Worm (Caenorhabditis elegans): Measurements from ENCODE around the gene coh-1.

The coh-1 gene

DNA sequence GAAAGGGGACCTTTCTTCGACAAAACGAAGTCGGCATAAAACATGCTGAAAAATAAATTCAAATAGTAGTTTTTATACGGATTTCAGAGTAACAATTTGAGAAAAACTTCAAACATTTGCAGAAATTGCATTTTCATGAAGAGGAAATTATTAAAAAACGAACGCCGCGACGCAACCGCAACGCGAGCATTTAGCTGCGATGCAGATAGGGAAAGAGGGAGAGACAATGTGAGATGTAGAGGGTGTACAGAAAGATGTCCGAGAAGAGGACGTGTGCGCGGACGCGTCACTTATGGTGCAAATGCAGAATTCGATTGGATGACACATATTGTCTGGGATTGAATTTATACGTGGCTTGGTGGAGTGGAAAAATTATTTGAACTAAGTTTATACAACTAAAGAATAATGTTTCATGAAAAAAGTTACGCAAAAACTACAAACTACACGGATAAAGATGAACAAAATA lies at the start of gene coh-1:
TSS of gene coh-1 (minus strand) at position 51 of the 466 bp plus-strand sequence.
- TF ChIP-seq ztf-23 (GFP tag; IDR thresholded peaks at IDR 0.05), result 0 out of 2 replicates have a peak, but pooled peaks have one; percentile 16
- no peak for TF ChIP-seq med-1 (GFP tag; optimal IDR thresholded peaks at IDR 0.05; ENCODE audit: insufficient read depth)

DNA sequence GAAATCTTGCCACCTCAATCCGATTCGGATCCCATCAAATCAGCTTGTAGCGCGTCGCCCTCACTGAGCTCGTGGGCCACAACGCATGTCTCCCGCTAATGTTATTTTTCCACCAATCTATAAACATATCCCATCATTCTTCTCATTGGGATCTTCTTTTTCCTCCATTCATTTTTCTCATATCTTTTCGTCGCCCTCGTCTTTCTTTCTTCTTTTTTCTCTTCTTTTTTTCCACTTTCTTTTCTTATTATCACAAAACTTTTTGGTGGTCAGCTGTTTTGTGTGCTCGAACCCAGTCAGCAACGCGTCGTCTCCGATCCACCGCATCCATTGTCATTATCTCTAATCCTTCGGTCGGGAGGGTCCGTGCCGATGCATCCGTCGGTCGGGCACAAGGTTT lies 49.0 kb upstream of the coh-1 start:
- TF ChIP-seq flt-1 (GFP tag; IDR thresholded peaks at IDR 0.05) (no peak), cog-1 (tag; optimal IDR thresholded peaks at IDR 0.05) (no peak), ztf-29 (GFP tag; IDR thresholded peaks at IDR 0.05) (no peak), klf-2 (GFP tag; conservative IDR thresholded peaks at IDR 0.05) (no peak), tab-1 (GFP tag; IDR thresholded peaks at IDR 0.05) (no peak), ztf-23 (GFP tag; IDR thresholded peaks at IDR 0.05) (no peak), med-1 (GFP tag; optimal IDR thresholded peaks at IDR 0.05; ENCODE audit: insufficient read depth) (no peak), ref-1 (GFP tag; conservative IDR thresholded peaks at IDR 0.05) (no peak), T22C8.4 (GFP tag; IDR thresholded peaks at IDR 0.05) (no peak)

DNA sequence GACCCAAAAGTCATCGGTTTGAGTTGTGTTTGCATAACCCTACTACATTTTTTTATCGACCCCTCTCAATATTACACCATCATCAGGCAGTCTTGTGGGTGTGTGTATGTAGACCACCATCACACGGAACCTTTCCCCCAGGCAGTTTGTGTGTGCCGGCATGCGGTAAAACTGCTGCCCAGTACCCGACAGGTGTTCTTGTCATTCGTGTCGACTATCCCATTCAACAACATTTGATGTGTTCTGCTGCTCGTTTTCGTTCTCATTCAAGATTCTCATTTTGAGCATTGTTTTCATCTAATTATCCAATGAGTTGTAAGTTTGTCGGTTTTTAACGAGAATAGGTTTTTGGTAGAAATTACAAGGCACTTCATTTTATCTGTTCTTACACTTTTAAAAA lies 47.8 kb upstream of the coh-1 start:
- TF ChIP-seq flt-1 (GFP tag; IDR thresholded peaks at IDR 0.05) (no peak), cog-1 (tag; optimal IDR thresholded peaks at IDR 0.05) (no peak), T22C8.4 (GFP tag; IDR thresholded peaks at IDR 0.05) (no peak), tab-1 (GFP tag; IDR thresholded peaks at IDR 0.05) (no peak), klf-2 (GFP tag; conservative IDR thresholded peaks at IDR 0.05) (no peak), med-1 (GFP tag; optimal IDR thresholded peaks at IDR 0.05; ENCODE audit: insufficient read depth) (no peak), ztf-29 (GFP tag; IDR thresholded peaks at IDR 0.05) (no peak), ref-1 (GFP tag; conservative IDR thresholded peaks at IDR 0.05) (no peak), ztf-23 (GFP tag; IDR thresholded peaks at IDR 0.05) (no peak)

DNA sequence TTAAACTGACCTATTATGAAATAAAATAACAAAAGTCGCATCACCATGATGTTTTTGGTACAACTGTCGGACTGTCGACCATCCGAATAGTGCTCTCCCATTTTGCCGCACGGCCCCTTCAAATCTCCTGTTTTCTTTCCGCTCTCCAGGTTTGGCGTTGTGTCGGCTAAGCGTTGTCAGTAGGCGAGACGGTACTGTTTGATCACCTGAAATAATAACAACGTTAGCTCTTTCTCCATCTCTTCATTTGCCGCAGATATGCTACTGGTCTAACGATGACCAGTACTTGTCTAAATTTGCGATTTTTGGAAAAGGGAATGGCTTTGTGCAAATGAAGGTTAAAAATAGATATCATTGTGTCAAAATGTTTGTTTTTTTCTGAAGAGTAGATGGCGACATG lies 44.8 kb upstream of the coh-1 start, which contains the start of gene chts-1:
TSS of gene chts-1 (minus strand) at position 101 of the 400 bp plus-strand sequence.
- TF ChIP-seq T22C8.4 (GFP tag; IDR thresholded peaks at IDR 0.05), result no peak
- TF ChIP-seq tab-1 (GFP tag; IDR thresholded peaks at IDR 0.05), result no peak
- no peak for TF ChIP-seq cog-1 (tag; optimal IDR thresholded peaks at IDR 0.05)
- no peak for TF ChIP-seq ref-1 (GFP tag; conservative IDR thresholded peaks at IDR 0.05)
- TF ChIP-seq med-1 (GFP tag; optimal IDR thresholded peaks at IDR 0.05; ENCODE audit: insufficient read depth), result no peak
- no peak for TF ChIP-seq ztf-23 (GFP tag; IDR thresholded peaks at IDR 0.05)
- no peak for TF ChIP-seq flt-1 (GFP tag; IDR thresholded peaks at IDR 0.05)
- TF ChIP-seq klf-2 (GFP tag; conservative IDR thresholded peaks at IDR 0.05), result no peak
- TF ChIP-seq ztf-29 (GFP tag; IDR thresholded peaks at IDR 0.05), result no peak

DNA sequence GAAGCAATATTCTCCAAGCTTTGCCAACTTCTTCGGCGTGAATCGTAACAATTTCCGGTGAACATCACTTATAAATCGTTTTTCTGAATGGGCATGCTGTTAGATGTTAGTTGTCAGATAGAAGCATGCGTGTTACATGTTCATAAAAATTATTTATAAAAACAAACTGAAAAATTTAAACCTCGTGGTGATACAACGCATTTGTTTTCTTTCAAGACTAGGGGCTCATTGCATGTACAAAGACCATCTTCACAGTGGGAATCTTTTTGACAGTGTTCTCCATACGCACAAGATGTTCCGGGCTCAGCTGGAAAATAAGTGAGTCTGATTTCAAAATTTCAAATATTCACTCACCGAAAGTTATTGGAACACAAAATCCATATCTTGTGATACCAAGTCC lies 37.9 kb upstream of the coh-1 start:
- TF ChIP-seq ztf-23 (GFP tag; IDR thresholded peaks at IDR 0.05), result no peak
- no peak for TF ChIP-seq ref-1 (GFP tag; conservative IDR thresholded peaks at IDR 0.05)
- no peak for TF ChIP-seq tab-1 (GFP tag; IDR thresholded peaks at IDR 0.05)
- no peak for TF ChIP-seq ztf-29 (GFP tag; IDR thresholded peaks at IDR 0.05)
- no peak for TF ChIP-seq cog-1 (tag; optimal IDR thresholded peaks at IDR 0.05)
- TF ChIP-seq T22C8.4 (GFP tag; IDR thresholded peaks at IDR 0.05), result no peak
- no peak for TF ChIP-seq klf-2 (GFP tag; conservative IDR thresholded peaks at IDR 0.05)
- TF ChIP-seq flt-1 (GFP tag; IDR thresholded peaks at IDR 0.05), result no peak
- TF ChIP-seq med-1 (GFP tag; optimal IDR thresholded peaks at IDR 0.05; ENCODE audit: insufficient read depth), result no peak

DNA sequence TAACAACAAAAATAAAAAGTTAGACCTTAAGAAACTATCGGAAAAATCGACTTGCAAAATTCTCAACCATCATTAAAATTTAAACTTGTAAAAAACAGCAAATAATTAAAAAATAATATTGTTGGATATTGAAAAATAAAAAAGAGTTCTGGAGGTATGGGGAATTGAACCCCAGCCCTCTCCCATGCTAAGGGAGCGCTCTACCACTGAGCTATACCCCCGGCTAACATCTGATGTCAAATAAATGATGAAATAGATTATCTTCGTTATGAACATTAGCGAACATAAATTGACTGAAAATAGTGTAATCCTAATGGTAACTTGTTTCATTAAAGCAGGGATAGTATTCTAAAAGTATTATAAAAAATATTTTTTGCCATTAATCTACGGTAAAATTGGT lies 32.3 kb upstream of the coh-1 start:
- no peak for TF ChIP-seq ref-1 (GFP tag; conservative IDR thresholded peaks at IDR 0.05)

DNA sequence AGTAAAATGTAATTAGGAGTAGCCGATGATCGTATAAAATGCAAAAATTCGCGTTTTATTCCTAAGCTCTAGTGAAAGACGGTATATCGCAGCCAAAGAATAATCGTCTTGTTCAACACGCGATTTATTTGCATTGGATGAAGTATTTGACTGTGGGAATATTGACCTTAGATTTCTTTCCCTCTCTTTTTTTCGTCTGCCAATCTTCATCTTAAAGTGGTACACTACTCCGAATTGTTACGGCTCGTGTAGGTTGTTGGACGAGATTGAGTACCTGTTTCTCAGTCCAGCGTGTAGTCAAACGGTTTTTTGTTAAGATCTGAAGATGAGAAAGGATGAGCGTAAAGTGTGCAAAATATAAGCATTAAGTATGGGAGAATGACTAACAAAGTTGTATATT lies 31.7 kb upstream of the coh-1 start, which contains the start of gene lgc-11:
TSS of gene lgc-11 (minus strand) at position 101 of the 400 bp plus-strand sequence.
- TF ChIP-seq klf-2 (GFP tag; conservative IDR thresholded peaks at IDR 0.05) (no peak), tab-1 (GFP tag; IDR thresholded peaks at IDR 0.05) (no peak), ref-1 (GFP tag; conservative IDR thresholded peaks at IDR 0.05) (no peak), ztf-23 (GFP tag; IDR thresholded peaks at IDR 0.05) (no peak), med-1 (GFP tag; optimal IDR thresholded peaks at IDR 0.05; ENCODE audit: insufficient read depth) (no peak), cog-1 (tag; optimal IDR thresholded peaks at IDR 0.05) (no peak), ztf-29 (GFP tag; IDR thresholded peaks at IDR 0.05) (no peak), flt-1 (GFP tag; IDR thresholded peaks at IDR 0.05) (no peak), T22C8.4 (GFP tag; IDR thresholded peaks at IDR 0.05) (no peak)

DNA sequence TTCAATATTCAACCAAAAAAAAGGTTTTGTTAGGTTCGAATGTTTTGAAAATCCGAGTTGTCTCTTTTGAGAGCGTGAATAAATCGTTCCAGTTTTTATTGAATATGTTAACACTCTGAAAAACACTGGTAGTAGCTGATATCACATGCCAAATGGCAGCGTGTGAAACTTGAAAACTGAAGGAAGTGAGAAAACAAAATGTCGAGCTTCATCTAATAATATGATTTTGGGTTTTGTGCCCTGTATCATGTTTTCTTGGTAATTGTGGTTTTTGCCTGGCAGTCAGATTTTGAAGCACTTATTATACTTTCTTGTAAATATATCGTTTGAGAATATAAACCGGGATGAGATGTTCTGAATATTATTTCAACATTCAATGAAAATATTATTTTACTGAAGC lies 28.0 kb upstream of the coh-1 start, which contains the start of gene F48E3.6:
TSS of gene F48E3.6 (minus strand) at position 101 of the 400 bp plus-strand sequence.
- no peak for TF ChIP-seq flt-1 (GFP tag; IDR thresholded peaks at IDR 0.05)

DNA sequence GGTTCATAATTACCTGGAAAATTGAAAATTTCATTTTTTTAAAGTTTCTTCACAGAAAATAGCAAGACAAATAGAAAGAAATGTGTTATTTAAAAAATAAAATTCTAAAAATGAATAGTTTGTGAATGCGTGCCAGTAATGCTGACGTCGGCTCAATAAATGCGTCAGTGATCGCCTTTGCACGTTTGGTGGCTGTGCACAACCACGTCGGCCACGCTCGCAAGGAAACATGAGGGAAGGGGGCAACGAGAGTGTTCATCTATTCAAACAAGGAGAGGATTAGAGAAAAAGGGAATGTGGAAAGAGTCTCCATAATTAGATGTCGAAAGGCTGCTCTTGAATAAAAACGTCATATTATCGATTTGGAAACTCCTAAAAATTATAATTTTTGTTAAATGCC lies 26.2 kb upstream of the coh-1 start, which contains the start of gene uggt-1:
TSS of gene uggt-1 (minus strand) at position 13 of the 400 bp plus-strand sequence.
- TF ChIP-seq ztf-23 (GFP tag; IDR thresholded peaks at IDR 0.05) (peak; percentile 57; the same call in 1 of the 2 replicates), ztf-29 (GFP tag; IDR thresholded peaks at IDR 0.05) (no peak), flt-1 (GFP tag; IDR thresholded peaks at IDR 0.05) (peak; percentile 72), T22C8.4 (GFP tag; IDR thresholded peaks at IDR 0.05) (no peak), klf-2 (GFP tag; conservative IDR thresholded peaks at IDR 0.05) (no peak), med-1 (GFP tag; optimal IDR thresholded peaks at IDR 0.05; ENCODE audit: insufficient read depth) (peak; percentile 14), ref-1 (GFP tag; conservative IDR thresholded peaks at IDR 0.05) (no peak), tab-1 (GFP tag; IDR thresholded peaks at IDR 0.05) (0 out of 2 replicates have a peak, but pooled peaks have one; percentile 46), cog-1 (tag; optimal IDR thresholded peaks at IDR 0.05) (peak; percentile 78)

DNA sequence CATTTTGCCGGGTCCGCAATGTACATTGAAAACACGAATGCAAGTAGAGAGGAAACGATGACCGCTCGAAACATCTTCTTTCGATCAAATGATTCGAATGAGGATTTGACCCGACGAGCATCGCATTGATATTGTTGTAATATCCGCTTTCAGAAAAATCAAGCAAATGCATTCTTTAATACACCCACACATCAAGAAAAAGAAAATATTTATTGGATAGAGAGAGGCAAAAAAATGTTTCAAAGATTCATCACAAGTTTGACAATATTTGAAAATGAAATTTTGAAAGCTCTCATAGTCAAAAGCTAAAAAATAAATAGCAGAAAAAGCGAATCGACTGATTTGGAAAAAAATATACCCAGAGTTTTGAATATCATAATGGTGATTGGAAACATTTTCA lies 20.7 kb upstream of the coh-1 start, which contains the start of gene try-14:
TSS of gene try-14 (minus strand) at position 101 of the 400 bp plus-strand sequence.
- TF ChIP-seq med-1 (GFP tag; optimal IDR thresholded peaks at IDR 0.05; ENCODE audit: insufficient read depth), result no peak
- TF ChIP-seq cog-1 (tag; optimal IDR thresholded peaks at IDR 0.05), result no peak
- TF ChIP-seq ztf-23 (GFP tag; IDR thresholded peaks at IDR 0.05), result no peak
- TF ChIP-seq ref-1 (GFP tag; conservative IDR thresholded peaks at IDR 0.05), result no peak
- TF ChIP-seq tab-1 (GFP tag; IDR thresholded peaks at IDR 0.05), result no peak
